Fruit fly (Drosophila melanogaster) whole organism, embryonic: Measurements from ENCODE around the gene CG17362.
A peak's percentile ranks its signal among the peaks of the same experiment; 100 is the strongest.

Experiments
- Atf-2 ChIP-seq: fragments of 200-800 bp; sonication (Bioruptor generic); optimal IDR thresholded peaks from 2 replicates; lab custom pipeline; 2016; ENCODE audit warnings: missing biosample characterization, missing genetic modification characterization
- Atf6 ChIP-seq: fragments of 200-800 bp; sonication (Bioruptor generic); IDR thresholded peaks from 2 replicates; pipeline ENCODE4 v1.3.6; 2022; ENCODE audit warnings: missing biosample characterization, missing genetic modification characterization
- Awh ChIP-seq: fragments of 200-800 bp; sonication (Bioruptor generic); IDR thresholded peaks from 2 replicates; pipeline ENCODE4, ENCODE4 v1.3.6; 2022; ENCODE audit warnings: missing biosample characterization, missing genetic modification characterization
- BEAF-32 ChIP-seq: fragments of 200-800 bp; sonication (Bioruptor generic); optimal IDR thresholded peaks from 3 replicates; lab custom pipeline; 2017; ENCODE audit warnings: missing biosample characterization, missing genetic modification characterization, mild to moderate bottlenecking, moderate library complexity, missing genetic modification reagents
- Bteb2 ChIP-seq: fragments of 200-800 bp; sonication (Bioruptor generic); optimal IDR thresholded peaks from 2 replicates; lab custom pipeline; 2016; ENCODE audit warnings: missing biosample characterization, missing genetic modification characterization
- C15 ChIP-seq: fragments of 200-800 bp; sonication (Bioruptor generic); IDR thresholded peaks from 3 replicates; pipeline ENCODE4 v1.3.6; 2022; ENCODE audit warnings: missing biosample characterization, missing genetic modification characterization
- CG10654 ChIP-seq: fragments of 200-800 bp; sonication (Bioruptor generic); optimal IDR thresholded peaks from 2 replicates; lab custom pipeline; 2016; ENCODE audit warnings: missing biosample characterization, missing genetic modification characterization
- CG11093 ChIP-seq: fragments of 200-800 bp; sonication (Bioruptor generic); IDR thresholded peaks from 3 replicates; pipeline ENCODE4 v1.3.6; 2022; ENCODE audit warnings: missing biosample characterization, missing genetic modification characterization
- CG12659 ChIP-seq: fragments of 200-800 bp; sonication (Bioruptor generic); optimal IDR thresholded peaks from 3 replicates; lab custom pipeline; 2017; ENCODE audit warnings: mild to moderate bottlenecking, missing biosample characterization, missing genetic modification reagents, missing genetic modification characterization
- CG18599 ChIP-seq: fragments of 200-800 bp; sonication (Bioruptor generic); optimal IDR thresholded peaks from 3 replicates; lab custom pipeline; 2017; ENCODE audit warnings: missing biosample characterization, missing genetic modification characterization, mild to moderate bottlenecking, moderate library complexity, missing genetic modification reagents
- CG3995 ChIP-seq: fragments of 200-800 bp; sonication (Bioruptor generic); optimal IDR thresholded peaks from 3 replicates; lab custom pipeline; 2016; ENCODE audit warnings: missing biosample characterization, missing genetic modification characterization
- CG4730 ChIP-seq: fragments of 200-800 bp; sonication (Bioruptor generic); IDR thresholded peaks from 2 replicates; pipeline ENCODE4 v1.3.6; 2022; ENCODE audit warnings: missing biosample characterization, missing genetic modification characterization
- CG4854 ChIP-seq: fragments of 200-800 bp; sonication (Bioruptor generic); optimal IDR thresholded peaks from 2 replicates; lab custom pipeline; 2016; ENCODE audit warnings: missing biosample characterization, missing genetic modification characterization, inconsistent platforms
- CG5180 ChIP-seq: fragments of 200-800 bp; sonication (Bioruptor generic); optimal IDR thresholded peaks from 3 replicates; lab custom pipeline; 2017; ENCODE audit warnings: missing biosample characterization, missing genetic modification characterization, mild to moderate bottlenecking, moderate library complexity, missing genetic modification reagents
- CG5245 ChIP-seq: fragments of 200-800 bp; sonication (Bioruptor generic); optimal IDR thresholded peaks from 3 replicates; lab custom pipeline; 2016; ENCODE audit warnings: missing biosample characterization, missing genetic modification characterization
- CG6654 ChIP-seq: fragments of 200-800 bp; sonication (Bioruptor generic); optimal IDR thresholded peaks from 2 replicates; lab custom pipeline; 2017; ENCODE audit warnings: missing biosample characterization, mild to moderate bottlenecking, missing genetic modification characterization
- CG7372 ChIP-seq: fragments of 200-800 bp; sonication (Bioruptor generic); IDR thresholded peaks from 2 replicates; pipeline ENCODE4 v1.3.6; 2022; ENCODE audit warnings: missing biosample characterization, missing genetic modification characterization
- CG8281 ChIP-seq: fragments of 200-800 bp; sonication (Bioruptor generic); optimal IDR thresholded peaks from 2 replicates; lab custom pipeline; 2018; ENCODE audit warnings: missing biosample characterization, mild to moderate bottlenecking, missing genetic modification characterization, moderate library complexity
- CG8765 ChIP-seq: fragments of 200-800 bp; sonication (Bioruptor generic); IDR thresholded peaks from 2 replicates; pipeline ENCODE4 v1.3.6; 2022; ENCODE audit warnings: missing biosample characterization, missing genetic modification characterization
- CrebB ChIP-seq: fragments of 200-800 bp; sonication (Bioruptor generic); optimal IDR thresholded peaks from 3 replicates; lab custom pipeline; 2018; ENCODE audit warnings: missing biosample characterization, mild to moderate bottlenecking, missing genetic modification characterization
- Doc2 ChIP-seq: fragments of 200-800 bp; sonication (Bioruptor generic); IDR thresholded peaks from 2 replicates; pipeline ENCODE4 v1.3.6; 2022; ENCODE audit warnings: missing biosample characterization, missing genetic modification characterization
- Elba2 ChIP-seq: fragments of 200-800 bp; sonication (Bioruptor generic); optimal IDR thresholded peaks from 3 replicates; lab custom pipeline; 2016; ENCODE audit warnings: missing biosample characterization, missing genetic modification characterization
- Hr3 ChIP-seq: fragments of 200-800 bp; sonication (Bioruptor generic); optimal IDR thresholded peaks from 3 replicates; lab custom pipeline; 2016; ENCODE audit warnings: missing biosample characterization, missing genetic modification characterization
- Lpt ChIP-seq: fragments of >200 bp; optimal IDR thresholded peaks from 2 replicates; lab custom pipeline; 2018; ENCODE audit warnings: missing biosample characterization, missing genetic modification characterization
- Max ChIP-seq: fragments of 200-800 bp; sonication (Bioruptor generic); optimal IDR thresholded peaks from 2 replicates; lab custom pipeline; 2016; ENCODE audit warnings: missing biosample characterization, mild to moderate bottlenecking, missing genetic modification characterization
- Ravus ChIP-seq: fragments of 200-800 bp; sonication (Bioruptor generic); IDR thresholded peaks from 2 replicates; pipeline ENCODE4 v1.3.6; 2022; ENCODE audit warnings: missing biosample characterization, missing genetic modification characterization
- Sox100B ChIP-seq: fragments of 200-800 bp; sonication (Bioruptor generic); optimal IDR thresholded peaks from 3 replicates; lab custom pipeline; 2018; ENCODE audit warnings: missing biosample characterization, mild to moderate bottlenecking, missing genetic modification characterization
- TFAM ChIP-seq: fragments of 200-800 bp; sonication (Bioruptor generic); optimal IDR thresholded peaks from 2 replicates; lab custom pipeline; 2017; ENCODE audit warnings: missing biosample characterization, missing genetic modification characterization, inconsistent platforms
- Xrp1 ChIP-seq: fragments of 200-800 bp; sonication (Bioruptor generic); IDR thresholded peaks from 2 replicates; pipeline ENCODE4 v1.3.6; 2022; ENCODE audit warnings: missing biosample characterization, missing genetic modification characterization
- abd-A ChIP-seq: fragments of 200-800 bp; sonication (Bioruptor generic); optimal IDR thresholded peaks from 3 replicates; lab custom pipeline; 2019; ENCODE audit warnings: missing biosample characterization, mild to moderate bottlenecking, missing genetic modification characterization, moderate library complexity
- al ChIP-seq: fragments of 200-800 bp; sonication (Bioruptor generic); IDR thresholded peaks from 2 replicates; pipeline ENCODE4 v1.3.6; 2022; ENCODE audit warnings: missing biosample characterization, missing genetic modification characterization
- bab2 ChIP-seq: fragments of 200-800 bp; sonication (Bioruptor generic); optimal IDR thresholded peaks from 2 replicates; lab custom pipeline; 2016; ENCODE audit warnings: missing biosample characterization, missing genetic modification characterization
- bsh ChIP-seq, 2 experiments: fragments of 200-800 bp; sonication (Bioruptor generic); optimal IDR thresholded peaks; 2 replicates each; lab custom pipeline; 2017 to 2018; ENCODE audit warnings: mild to moderate bottlenecking in 2 of 2, missing biosample characterization in 2 of 2, missing genetic modification characterization in 2 of 2, moderate library complexity in 1 of 2
- croc ChIP-seq: fragments of 200-800 bp; sonication (Bioruptor generic); conservative IDR thresholded peaks from 3 replicates; pipeline ENCODE4 v1.3.6; 2022; ENCODE audit warnings: missing biosample characterization, missing genetic modification characterization
- crol ChIP-seq: fragments of 200-800 bp; sonication (Bioruptor generic); IDR thresholded peaks from 2 replicates; pipeline ENCODE4 v1.3.6; 2022; ENCODE audit warnings: missing biosample characterization, missing genetic modification characterization
- crp ChIP-seq, 2 experiments: fragments of 200-800 bp; sonication (Bioruptor generic); optimal IDR thresholded peaks; 2 replicates in 1 of 2; 3 replicates in 1 of 2; lab custom pipeline; 2017; ENCODE audit warnings: missing biosample characterization in 2 of 2, missing genetic modification characterization in 2 of 2, mild to moderate bottlenecking in 1 of 2, moderate library complexity in 1 of 2
- danr ChIP-seq: fragments of 200-800 bp; sonication (Bioruptor generic); IDR thresholded peaks from 2 replicates; pipeline ENCODE4 v1.3.6; 2022; ENCODE audit warnings: missing biosample characterization, missing genetic modification characterization
- en ChIP-seq: fragments of 200-800 bp; sonication (Bioruptor generic); optimal IDR thresholded peaks from 2 replicates; lab custom pipeline; 2016; ENCODE audit warnings: missing biosample characterization, missing genetic modification characterization
- fd96Cb ChIP-seq: fragments of 200-800 bp; sonication (Bioruptor generic); optimal IDR thresholded peaks from 2 replicates; lab custom pipeline; 2018; ENCODE audit warnings: missing biosample characterization, mild to moderate bottlenecking, missing genetic modification characterization, moderate library complexity
- inv ChIP-seq: fragments of 200-800 bp; sonication (Bioruptor generic); IDR thresholded peaks from 2 replicates; pipeline ENCODE4 v1.3.6; 2022; ENCODE audit warnings: missing biosample characterization, missing genetic modification characterization; ENCODE audit not compliant: partially characterized antibody
- jumu ChIP-seq: fragments of 200-800 bp; sonication (Bioruptor generic); optimal IDR thresholded peaks from 3 replicates; lab custom pipeline; 2016; ENCODE audit warnings: missing biosample characterization, missing genetic modification characterization
- kay ChIP-seq: fragments of 200-800 bp; sonication (Bioruptor generic); optimal IDR thresholded peaks from 2 replicates; lab custom pipeline; 2016; ENCODE audit warnings: missing biosample characterization, missing genetic modification characterization
- maf-S ChIP-seq: fragments of 200-800 bp; sonication (Bioruptor generic); optimal IDR thresholded peaks from 2 replicates; lab custom pipeline; 2016; ENCODE audit warnings: missing biosample characterization, missing genetic modification characterization
- nau ChIP-seq: fragments of 200-800 bp; sonication (Bioruptor generic); optimal IDR thresholded peaks from 3 replicates; lab custom pipeline; 2017; ENCODE audit warnings: missing biosample characterization, mild to moderate bottlenecking, missing genetic modification characterization, missing genetic modification reagents
- pita ChIP-seq: fragments of 200-800 bp; sonication (Bioruptor generic); optimal IDR thresholded peaks from 2 replicates; lab custom pipeline; 2017; ENCODE audit warnings: missing biosample characterization, mild to moderate bottlenecking, missing genetic modification characterization
- shn ChIP-seq: fragments of 200-800 bp; sonication (Bioruptor generic); optimal IDR thresholded peaks from 3 replicates; lab custom pipeline; 2016; ENCODE audit warnings: missing biosample characterization, missing genetic modification characterization
- stwl ChIP-seq: fragments of 200-800 bp; sonication (Bioruptor generic); optimal IDR thresholded peaks from 3 replicates; lab custom pipeline; 2018; ENCODE audit warnings: missing biosample characterization, mild to moderate bottlenecking, missing genetic modification characterization, moderate library complexity
- tio ChIP-seq: fragments of 200-800 bp; sonication (Bioruptor generic); optimal IDR thresholded peaks from 2 replicates; lab custom pipeline; 2017; ENCODE audit warnings: missing biosample characterization, missing genetic modification characterization, inconsistent platforms
- unpg ChIP-seq: fragments of 200-800 bp; sonication (Bioruptor generic); optimal IDR thresholded peaks from 3 replicates; lab custom pipeline; 2018; ENCODE audit warnings: missing biosample characterization, mild to moderate bottlenecking, missing genetic modification characterization, moderate library complexity
- vnd ChIP-seq: fragments of 200-800 bp; sonication (Bioruptor generic); IDR thresholded peaks from 3 replicates; pipeline ENCODE4 v1.3.6; 2022; ENCODE audit warnings: missing biosample characterization, missing genetic modification characterization; ENCODE audit not compliant: partially characterized antibody
- zf30C ChIP-seq: fragments of 200-800 bp; sonication (Bioruptor generic); optimal IDR thresholded peaks from 3 replicates; lab custom pipeline; 2018; ENCODE audit warnings: missing biosample characterization, mild to moderate bottlenecking, missing genetic modification characterization

CG17362 gene

DNA sequence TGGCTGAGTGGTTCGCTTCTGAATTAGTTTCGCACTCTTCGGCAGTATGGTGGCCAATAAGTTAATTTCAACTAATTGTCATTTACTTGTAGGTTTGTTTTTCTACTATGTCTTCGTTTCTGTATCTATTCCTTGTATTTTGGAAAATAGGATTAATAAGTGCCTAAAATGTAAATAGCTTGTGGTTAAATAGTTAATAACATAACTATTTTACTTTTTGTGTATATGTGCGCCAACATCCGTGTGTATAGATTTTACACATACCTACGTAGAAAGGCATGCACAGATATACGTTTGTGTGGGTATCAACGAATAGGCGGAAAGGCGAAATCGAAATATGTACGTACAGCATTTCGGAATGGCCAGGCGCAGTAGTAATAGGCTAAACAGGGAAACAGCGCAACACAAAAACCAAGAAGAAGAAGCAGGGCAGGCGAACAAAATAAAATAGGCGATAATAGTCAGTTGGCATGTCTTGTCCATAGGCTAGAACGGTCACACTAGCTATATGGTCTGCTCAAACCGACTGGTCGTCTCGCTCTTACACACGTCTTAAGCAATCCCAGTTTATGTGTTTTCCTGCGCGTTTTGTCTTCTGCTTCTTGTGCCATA is 16.2 kb downstream of the CG17362 start (continued):
- no peak for TF ChIP-seq al (GFP tag; lab: Robert Waterston, UW)
- TF ChIP-seq bab2 (GFP tag; lab: Kevin White, UChicago), result no peak
- TF ChIP-seq inv, result no peak
- TF ChIP-seq Hr3 (GFP tag; lab: Kevin White, UChicago), result no peak
- TF ChIP-seq Doc2 (GFP tag; lab: Robert Waterston, UW), result no peak
- no peak for TF ChIP-seq zf30C (GFP tag; lab: Kevin White, UChicago)
- no peak for TF ChIP-seq Xrp1 (GFP tag; lab: Robert Waterston, UW)
- no peak for TF ChIP-seq CG4730 (GFP tag; lab: Robert Waterston, UW)
- no peak for TF ChIP-seq CG5245 (GFP tag; lab: Kevin White, UChicago)
- TF ChIP-seq CG12659 (GFP tag; lab: Kevin White, UChicago), result peak; percentile 57
- no peak for TF ChIP-seq en (GFP tag; lab: Kevin White, UChicago)
- no peak for TF ChIP-seq Bteb2 (GFP tag; lab: Kevin White, UChicago)
- TF ChIP-seq Sox100B (GFP tag; lab: Kevin White, UChicago), result no peak
- no peak for TF ChIP-seq C15 (GFP tag; lab: Robert Waterston, UW)
- no peak for TF ChIP-seq fd96Cb (tag; lab: Kevin White, UChicago)
- TF ChIP-seq crp (GFP tag; optimal IDR thresholded peaks at IDR 0.05; lab: Kevin White, UChicago), result no peak
- TF ChIP-seq shn (GFP tag; lab: Kevin White, UChicago), result no peak
- TF ChIP-seq CG5180 (GFP tag; lab: Kevin White, UChicago), result no peak
- no peak for TF ChIP-seq CG7372
- no peak for TF ChIP-seq Ravus
- no peak for TF ChIP-seq CG4854 (GFP tag; lab: Kevin White, UChicago)
- no peak for TF ChIP-seq unpg (GFP tag; lab: Kevin White, UChicago)
- no peak for TF ChIP-seq CG10654 (GFP tag; lab: Kevin White, UChicago)
- TF ChIP-seq bsh (GFP tag; optimal IDR thresholded peaks at IDR 0.05; lab: Kevin White, UChicago), result no peak
- no peak for TF ChIP-seq Elba2
- no peak for TF ChIP-seq crol (GFP tag; lab: Robert Waterston, UW)
- TF ChIP-seq CG6654 (GFP tag; lab: Kevin White, UChicago), result no peak
- TF ChIP-seq CG8765 (GFP tag; lab: Robert Waterston, UW), result no peak
- peak; percentile 17 for TF ChIP-seq CrebB (tag; lab: Kevin White, UChicago)
- no peak for TF ChIP-seq CG11093
- no peak for TF ChIP-seq Lpt (GFP tag; lab: Kevin White, UChicago)
- peak; percentile 35 for TF ChIP-seq CG18599
- no peak for TF ChIP-seq CG8281 (tag; lab: Kevin White, UChicago)
- TF ChIP-seq danr (GFP tag; lab: Robert Waterston, UW), result no peak
- TF ChIP-seq Atf6 (GFP tag; lab: Robert Waterston, UW), result no peak
- TF ChIP-seq Atf-2 (GFP tag; lab: Kevin White, UChicago), result no peak
- no peak for TF ChIP-seq maf-S (GFP tag; lab: Kevin White, UChicago)
- no peak for TF ChIP-seq Max (GFP tag; lab: Kevin White, UChicago)
- no peak for TF ChIP-seq jumu (GFP tag; lab: Kevin White, UChicago)
- TF ChIP-seq TFAM (GFP tag; lab: Kevin White, UChicago), result no peak
- no peak for TF ChIP-seq tio (GFP tag; lab: Kevin White, UChicago)
- no peak for TF ChIP-seq croc
- TF ChIP-seq abd-A (tag; lab: Kevin White, UChicago), result peak; percentile 97
- TF ChIP-seq vnd (GFP tag; lab: Robert Waterston, UW), result no peak
- TF ChIP-seq BEAF-32 (GFP tag; lab: Kevin White, UChicago), result peak; percentile 13
- peak; percentile 49 for TF ChIP-seq stwl
- TF ChIP-seq CG3995, result no peak
- TF ChIP-seq nau, result no peak
- TF ChIP-seq kay (GFP tag; lab: Kevin White, UChicago), result no peak
- TF ChIP-seq Awh (GFP tag; lab: Robert Waterston, UW), result no peak
- no peak for TF ChIP-seq pita (GFP tag; lab: Kevin White, UChicago)
